Fruit fly (Drosophila melanogaster) whole organism, wandering third instar larva: ENCODE data around the gene mRpL23.

Experiments used
- Abd-B ChIP-seq: fragments of >200 bp; optimal IDR thresholded peaks from 2 replicates; lab custom pipeline; 2017; ENCODE audit warnings: missing biosample characterization, missing genetic modification characterization
- CG32264 ChIP-seq: fragments of 200-800 bp; sonication (Bioruptor generic); optimal IDR thresholded peaks from 2 replicates; lab custom pipeline; 2016; ENCODE audit warnings: missing biosample characterization, missing genetic modification characterization
- CG9705 ChIP-seq: fragments of 200-800 bp; sonication (Bioruptor generic); optimal IDR thresholded peaks from 2 replicates; lab custom pipeline; 2018; ENCODE audit warnings: missing biosample characterization, mild to moderate bottlenecking, missing genetic modification characterization
- CrebA ChIP-seq: fragments of 200-800 bp; sonication (Bioruptor generic); optimal IDR thresholded peaks from 2 replicates; lab custom pipeline; 2016; ENCODE audit warnings: missing biosample characterization, mild to moderate bottlenecking, missing genetic modification characterization, borderline replicate concordance
- Dfd ChIP-seq: fragments of >200 bp; optimal IDR thresholded peaks from 2 replicates; lab custom pipeline; 2017; ENCODE audit warnings: missing biosample characterization, missing genetic modification characterization
- Dif ChIP-seq: fragments of 200-275, 200-300 bp; sonication (Bioruptor generic); optimal IDR thresholded peaks from 2 replicates; lab custom pipeline; 2018; ENCODE audit warnings: missing biosample characterization, missing genetic modification characterization; ENCODE audit not compliant: partially characterized antibody
- GATAd ChIP-seq: sonication (Bioruptor generic); optimal IDR thresholded peaks from 2 replicates; lab custom pipeline; 2016; ENCODE audit warnings: missing biosample characterization, missing genetic modification characterization
- HLH106 ChIP-seq: fragments of 200-800 bp; optimal IDR thresholded peaks from 3 replicates; lab custom pipeline; 2019; ENCODE audit warnings: missing biosample characterization, mild to moderate bottlenecking, missing genetic modification characterization, moderate library complexity
- Hnf4 ChIP-seq: fragments of 200-800 bp; sonication (Bioruptor generic); optimal IDR thresholded peaks from 2 replicates; lab custom pipeline; 2016; ENCODE audit warnings: missing biosample characterization, mild to moderate bottlenecking, missing genetic modification characterization
- Hr78 ChIP-seq: fragments of >200 bp; optimal IDR thresholded peaks from 2 replicates; lab custom pipeline; 2017; ENCODE audit warnings: missing biosample characterization, missing genetic modification characterization
- Hr83 ChIP-seq: fragments of 200-300 bp; sonication (Bioruptor generic); optimal IDR thresholded peaks from 2 replicates; lab custom pipeline; 2016; ENCODE audit warnings: missing biosample characterization, mild to moderate bottlenecking, missing genetic modification characterization, moderate library complexity; ENCODE audit not compliant: poor library complexity, severe bottlenecking
- Jra ChIP-seq: sonication (Bioruptor generic); optimal IDR thresholded peaks from 2 replicates; lab custom pipeline; 2016; ENCODE audit warnings: missing biosample characterization, missing genetic modification characterization
- Mio ChIP-seq: sonication (Bioruptor generic); optimal IDR thresholded peaks from 2 replicates; lab custom pipeline; 2016; ENCODE audit warnings: missing biosample characterization, missing genetic modification characterization
- Myc ChIP-seq: fragments of >200 bp; optimal IDR thresholded peaks from 2 replicates; lab custom pipeline; 2017
- N ChIP-seq: fragments of >200 bp; optimal IDR thresholded peaks from 2 replicates; lab custom pipeline; 2018; ENCODE audit warnings: missing biosample characterization, missing external identifiers, missing genetic modification characterization
- OdsH ChIP-seq: fragments of 200-800 bp; sonication (Bioruptor generic); optimal IDR thresholded peaks from 2 replicates; lab custom pipeline; 2016; ENCODE audit warnings: missing biosample characterization, mild to moderate bottlenecking, missing genetic modification characterization
- Rel ChIP-seq, 2 experiments: fragments of 200-800 bp; sonication (Bioruptor generic) in 1 of 2; optimal IDR thresholded peaks; 2 replicates in 1 of 2; 3 replicates in 1 of 2; lab custom pipeline; 2016 to 2019; ENCODE audit warnings: mild to moderate bottlenecking in 2 of 2, missing biosample characterization in 2 of 2, missing genetic modification characterization in 2 of 2, moderate library complexity in 1 of 2
- Sp1 ChIP-seq: fragments of 200-800 bp; sonication (Bioruptor generic); optimal IDR thresholded peaks from 3 replicates; lab custom pipeline; 2019; ENCODE audit warnings: missing biosample characterization, mild to moderate bottlenecking, missing genetic modification characterization, moderate library complexity
- Vsx2 ChIP-seq: fragments of 200-300, 225-300 bp; sonication (Bioruptor generic); optimal IDR thresholded peaks from 2 replicates; lab custom pipeline; 2018; ENCODE audit warnings: missing biosample characterization, missing genetic modification characterization; ENCODE audit not compliant: partially characterized antibody
- br ChIP-seq: fragments of 200-800 bp; sonication (Bioruptor generic); optimal IDR thresholded peaks from 2 replicates; lab custom pipeline; 2016; ENCODE audit warnings: missing biosample characterization, missing genetic modification characterization
- brk ChIP-seq: fragments of 200-800 bp; sonication (Bioruptor generic); optimal IDR thresholded peaks from 2 replicates; lab custom pipeline; 2016; ENCODE audit warnings: missing biosample characterization, mild to moderate bottlenecking, missing genetic modification characterization
- dl ChIP-seq, 2 experiments: fragments of 175-275, 200-275 bp in 1 of 2; fragments of 200-275 bp in 1 of 2; sonication (Bioruptor generic); optimal IDR thresholded peaks; lab custom pipeline; 2018; ENCODE audit warnings: mild to moderate bottlenecking in 2 of 2, missing biosample characterization in 2 of 2, missing genetic modification characterization in 2 of 2, moderate library complexity in 2 of 2; ENCODE audit not compliant: partially characterized antibody in 2 of 2, insufficient read depth in 1 of 2
- dmrt93B ChIP-seq: fragments of 200-800 bp; sonication (Bioruptor generic); optimal IDR thresholded peaks from 2 replicates; lab custom pipeline; 2018; ENCODE audit warnings: missing biosample characterization, mild to moderate bottlenecking, missing genetic modification characterization
- dsf ChIP-seq: sonication (Bioruptor generic); optimal IDR thresholded peaks from 2 replicates; lab custom pipeline; 2016; ENCODE audit warnings: missing biosample characterization, missing genetic modification characterization, borderline replicate concordance
- ey ChIP-seq: fragments of 200-800 bp; sonication (Bioruptor generic); optimal IDR thresholded peaks from 2 replicates; lab custom pipeline; 2016; ENCODE audit warnings: missing biosample characterization, missing genetic modification characterization
- foxo ChIP-seq, 2 experiments: fragments of 200-800 bp; sonication (Bioruptor generic); optimal IDR thresholded peaks; 2 replicates in 1 of 2; 3 replicates in 1 of 2; lab custom pipeline; 2016 to 2017; ENCODE audit warnings: missing biosample characterization in 2 of 2, missing genetic modification characterization in 2 of 2
- fru ChIP-seq: fragments of 200-800 bp; sonication (Bioruptor generic); optimal IDR thresholded peaks from 3 replicates; lab custom pipeline; 2016; ENCODE audit warnings: missing biosample characterization, mild to moderate bottlenecking, missing genetic modification characterization
- h ChIP-seq: fragments of 200-800 bp; sonication (Bioruptor generic); optimal IDR thresholded peaks from 3 replicates; lab custom pipeline; 2016; ENCODE audit warnings: missing biosample characterization, mild to moderate bottlenecking, missing genetic modification characterization
- jim ChIP-seq: fragments of 175-275, 200-325 bp; sonication (Bioruptor generic); optimal IDR thresholded peaks from 2 replicates; lab custom pipeline; 2016; ENCODE audit warnings: missing biosample characterization, mild to moderate bottlenecking, missing genetic modification characterization
- lola ChIP-seq: fragments of >200 bp; optimal IDR thresholded peaks from 2 replicates; lab custom pipeline; 2017; ENCODE audit warnings: missing biosample characterization, missing genetic modification characterization
- pan ChIP-seq: fragments of >200 bp; optimal IDR thresholded peaks from 2 replicates; lab custom pipeline; 2017
- psq ChIP-seq: fragments of 200-800 bp; sonication (Bioruptor generic); optimal IDR thresholded peaks from 3 replicates; lab custom pipeline; 2017; ENCODE audit warnings: missing biosample characterization, mild to moderate bottlenecking, missing genetic modification characterization, moderate library complexity
- rgr ChIP-seq: fragments of 200-800 bp; sonication (Bioruptor generic); optimal IDR thresholded peaks from 3 replicates; lab custom pipeline; 2016; ENCODE audit warnings: missing biosample characterization, mild to moderate bottlenecking, missing genetic modification characterization
- sage ChIP-seq: fragments of 200-800 bp; sonication (Bioruptor generic); optimal IDR thresholded peaks from 2 replicates; lab custom pipeline; 2016; ENCODE audit warnings: missing biosample characterization, mild to moderate bottlenecking, missing genetic modification characterization
- sv ChIP-seq: fragments of 200-800 bp; sonication (Bioruptor generic); optimal IDR thresholded peaks from 3 replicates; lab custom pipeline; 2016; ENCODE audit warnings: missing biosample characterization, missing genetic modification characterization
- tai ChIP-seq: sonication (Bioruptor generic); optimal IDR thresholded peaks from 2 replicates; lab custom pipeline; 2016; ENCODE audit warnings: missing biosample characterization, missing genetic modification characterization
- usp ChIP-seq: fragments of >200 bp; optimal IDR thresholded peaks from 2 replicates; lab custom pipeline; 2017; ENCODE audit warnings: missing biosample characterization, missing genetic modification characterization
- woc ChIP-seq: sonication (Bioruptor generic); optimal IDR thresholded peaks from 2 replicates; lab custom pipeline; 2016; ENCODE audit warnings: missing biosample characterization, mild to moderate bottlenecking, missing genetic modification characterization

The mRpL23 gene

dm6 chr3L:2421138-2421537 is 47.6 kb upstream of the mRpL23 start:
- TF ChIP-seq psq (GFP tag; lab: Kevin White, UChicago) (no peak), h (no peak), sage (GFP tag; lab: Kevin White, UChicago) (no peak), N (GFP tag; lab: Kevin White, UChicago) (no peak), br (GFP tag; lab: Kevin White, UChicago) (no peak), CG32264 (no peak), dsf (GFP tag; lab: Kevin White, UChicago) (no peak), brk (GFP tag; lab: Kevin White, UChicago) (no peak), woc (GFP tag; lab: Kevin White, UChicago) (no peak), dmrt93B (GFP tag; lab: Kevin White, UChicago) (no peak), jim (GFP tag; lab: Kevin White, UChicago) (no peak), Dif (GFP tag; lab: Kevin White, UChicago) (no peak), ey (GFP tag; lab: Kevin White, UChicago) (no peak), Sp1 (GFP tag; lab: Kevin White, UChicago) (no peak), sv (GFP tag; lab: Kevin White, UChicago) (no peak), Jra (no peak), dl (GFP tag; optimal IDR thresholded peaks at IDR 0.05; lab: Kevin White, UChicago; ENCODE audit: insufficient read depth in 1 of 2, partially characterized antibody in 2 of 2) (no peak), Myc (lab: Kevin White, UChicago) (no peak)
- TF ChIP-seq, all 38 proteins: peak for 0

- TF ChIP-seq Hnf4 (peak; percentile 71), woc (GFP tag; lab: Kevin White, UChicago) (peak; percentile 89), N (GFP tag; lab: Kevin White, UChicago) (no peak), tai (no peak), foxo (GFP tag; optimal IDR thresholded peaks at IDR 0.05; lab: Kevin White, UChicago) (peak; percentile 68 to 90), GATAd (GFP tag; lab: Kevin White, UChicago) (no peak), Mio (no peak), Abd-B (GFP tag; lab: Kevin White, UChicago) (no peak), Dif (GFP tag; lab: Kevin White, UChicago) (no peak), lola (GFP tag; lab: Kevin White, UChicago) (no peak), h (peak; percentile 98), fru (GFP tag; lab: Kevin White, UChicago) (peak; percentile 86), Hr83 (GFP tag; lab: Kevin White, UChicago) (peak; percentile 41), brk (GFP tag; lab: Kevin White, UChicago) (no peak), psq (GFP tag; lab: Kevin White, UChicago) (peak; percentile 55), usp (GFP tag; lab: Kevin White, UChicago) (no peak), Dfd (GFP tag; lab: Kevin White, UChicago) (no peak), Myc (lab: Kevin White, UChicago) (no peak), CG9705 (peak; percentile 51), Sp1 (GFP tag; lab: Kevin White, UChicago) (peak; percentile 72), rgr (GFP tag; lab: Kevin White, UChicago) (peak; percentile 75), HLH106 (tag; lab: Kevin White, UChicago) (peak; percentile 75), ey (GFP tag; lab: Kevin White, UChicago) (peak; percentile 75), OdsH (GFP tag; lab: Kevin White, UChicago) (peak; percentile 72), Jra (peak; percentile 55), dl (GFP tag; optimal IDR thresholded peaks at IDR 0.05; lab: Kevin White, UChicago; ENCODE audit: insufficient read depth in 1 of 2, partially characterized antibody in 2 of 2) (no peak), Hr78 (GFP tag; lab: Kevin White, UChicago) (no peak), CrebA (GFP tag; lab: Kevin White, UChicago) (peak; percentile 19), Vsx2 (GFP tag; lab: Kevin White, UChicago) (no peak), pan (lab: Kevin White, UChicago) (no peak), dmrt93B (GFP tag; lab: Kevin White, UChicago) (peak; percentile 79), jim (GFP tag; lab: Kevin White, UChicago) (no peak), CG32264 (peak; percentile 93), br (GFP tag; lab: Kevin White, UChicago) (peak; percentile 72), sage (GFP tag; lab: Kevin White, UChicago) (peak; percentile 83), Rel (GFP tag; optimal IDR thresholded peaks at IDR 0.05; lab: Kevin White, UChicago) (peak; percentile 60), Rel (tag; optimal IDR thresholded peaks at IDR 0.05; lab: Kevin White, UChicago) (no peak), dsf (GFP tag; lab: Kevin White, UChicago) (no peak), sv (GFP tag; lab: Kevin White, UChicago) (peak; percentile 18)
Measured at dm6 chr3L:2418769-2419168, 45.3 kb upstream of the mRpL23 start.
